Fruit fly (Drosophila melanogaster) whole organism, prepupa: ENCODE measurements around the gene CG13293.

Source experiments
- Blimp-1 ChIP-seq: fragments of 200-800 bp; sonication (Bioruptor generic); optimal IDR thresholded peaks from 3 replicates; lab custom pipeline; 2017; ENCODE audit warnings: missing biosample characterization, missing genetic modification characterization, mild to moderate bottlenecking, moderate library complexity, missing genetic modification reagents
- CG16779 ChIP-seq: fragments of 200-800 bp; sonication (Bioruptor generic); optimal IDR thresholded peaks from 3 replicates; lab custom pipeline; 2017; ENCODE audit warnings: missing biosample characterization, mild to moderate bottlenecking, missing genetic modification characterization
- CG3032 ChIP-seq: fragments of 200-800 bp; optimal IDR thresholded peaks from 2 replicates; lab custom pipeline; 2019; ENCODE audit warnings: missing biosample characterization, mild to moderate bottlenecking, missing genetic modification characterization, moderate library complexity
- CG31627 ChIP-seq: fragments of 200-800 bp; sonication (Bioruptor generic); optimal IDR thresholded peaks from 3 replicates; lab custom pipeline; 2016; ENCODE audit warnings: missing biosample characterization, missing genetic modification characterization
- CG3919 ChIP-seq: fragments of 200-800 bp; sonication (Bioruptor generic); optimal IDR thresholded peaks from 3 replicates; lab custom pipeline; 2016; ENCODE audit warnings: missing biosample characterization, missing genetic modification characterization
- CG4318 ChIP-seq: fragments of 200-800 bp; sonication (Bioruptor generic); optimal IDR thresholded peaks from 3 replicates; lab custom pipeline; 2017; ENCODE audit warnings: missing biosample characterization, mild to moderate bottlenecking, missing genetic modification characterization
- CG6163 ChIP-seq: fragments of 200-800 bp; sonication (Bioruptor generic); IDR thresholded peaks from 3 replicates; pipeline ENCODE4 v1.3.6; 2022; ENCODE audit warnings: missing biosample characterization, missing genetic modification characterization
- CG6854 ChIP-seq: fragments of 200-800 bp; sonication (Bioruptor generic); optimal IDR thresholded peaks from 2 replicates; lab custom pipeline; 2017; ENCODE audit warnings: missing biosample characterization, mild to moderate bottlenecking, missing genetic modification characterization
- CG7368 ChIP-seq: fragments of 200-800 bp; sonication (Bioruptor generic); optimal IDR thresholded peaks from 3 replicates; lab custom pipeline; 2016; ENCODE audit warnings: missing biosample characterization, missing genetic modification characterization
- CG8119 ChIP-seq: fragments of 200-800 bp; sonication (Bioruptor generic); IDR thresholded peaks from 3 replicates; pipeline ENCODE4 v1.3.6; 2022; ENCODE audit warnings: missing biosample characterization, missing genetic modification characterization
- CG8319 ChIP-seq: fragments of 200-800 bp; sonication (Bioruptor generic); optimal IDR thresholded peaks from 3 replicates; lab custom pipeline; 2016; ENCODE audit warnings: missing biosample characterization, missing genetic modification characterization
- CG9139 ChIP-seq: fragments of 200-800 bp; sonication (Bioruptor generic); optimal IDR thresholded peaks from 3 replicates; lab custom pipeline; 2017; ENCODE audit warnings: missing biosample characterization, mild to moderate bottlenecking, missing genetic modification characterization
- Eip78C ChIP-seq: fragments of 200-800 bp; sonication (Bioruptor generic); peaks from one replicate; lab custom pipeline; 2016; ENCODE audit warnings: missing biosample characterization, missing genetic modification characterization
- Hr38 ChIP-seq: sonication (Bioruptor generic); optimal IDR thresholded peaks from 2 replicates; lab custom pipeline; 2016; ENCODE audit warnings: missing biosample characterization, missing genetic modification characterization
- Lpt ChIP-seq: fragments of 200-800 bp; sonication (Bioruptor generic); optimal IDR thresholded peaks from 3 replicates; lab custom pipeline; 2016; ENCODE audit warnings: missing biosample characterization, missing genetic modification characterization
- Met ChIP-seq: fragments of 200-800 bp; sonication (Bioruptor generic); optimal IDR thresholded peaks from 3 replicates; lab custom pipeline; 2016; ENCODE audit warnings: missing biosample characterization, missing genetic modification characterization
- Smox ChIP-seq: fragments of 200-800 bp; sonication (Bioruptor generic); optimal IDR thresholded peaks from 3 replicates; lab custom pipeline; 2016; ENCODE audit warnings: missing biosample characterization, missing genetic modification characterization
- Sox14 ChIP-seq: fragments of 200-800 bp; sonication (Bioruptor generic); optimal IDR thresholded peaks from 3 replicates; lab custom pipeline; 2016; ENCODE audit warnings: missing biosample characterization, missing genetic modification characterization
- Sox15 ChIP-seq: fragments of 200-800 bp; sonication (Bioruptor generic); optimal IDR thresholded peaks from 3 replicates; lab custom pipeline; 2016; ENCODE audit warnings: missing biosample characterization, missing genetic modification characterization
- achi ChIP-seq: fragments of 200-800 bp; sonication (Bioruptor generic); optimal IDR thresholded peaks from 3 replicates; lab custom pipeline; 2016; ENCODE audit warnings: missing biosample characterization, missing genetic modification characterization
- dac ChIP-seq: fragments of 200-800 bp; sonication (Bioruptor generic); optimal IDR thresholded peaks from 2 replicates; lab custom pipeline; 2017; ENCODE audit warnings: missing biosample characterization, mild to moderate bottlenecking, missing genetic modification characterization
- dsx ChIP-seq: fragments of 200-800 bp; optimal IDR thresholded peaks from 3 replicates; lab custom pipeline; 2019; ENCODE audit warnings: missing biosample characterization, mild to moderate bottlenecking, missing genetic modification characterization, moderate library complexity; ENCODE audit not compliant: poor library complexity, severe bottlenecking
- eg ChIP-seq: fragments of 200-800 bp; sonication (Bioruptor generic); IDR thresholded peaks from 3 replicates; pipeline ENCODE4 v1.3.6; 2022; ENCODE audit warnings: missing biosample characterization, missing genetic modification characterization
- esn ChIP-seq: fragments of 200-800 bp; sonication (Bioruptor generic); optimal IDR thresholded peaks from 2 replicates; lab custom pipeline; 2016; ENCODE audit warnings: missing biosample characterization, mild to moderate bottlenecking, missing genetic modification characterization, moderate library complexity
- fkh ChIP-seq: fragments of 200-800 bp; sonication (Bioruptor generic); optimal IDR thresholded peaks from 3 replicates; lab custom pipeline; 2017; ENCODE audit warnings: missing biosample characterization, mild to moderate bottlenecking, missing genetic modification characterization, moderate library complexity
- net ChIP-seq: fragments of 200-800 bp; sonication (Bioruptor generic); optimal IDR thresholded peaks from 3 replicates; lab custom pipeline; 2016; ENCODE audit warnings: missing biosample characterization, missing genetic modification characterization
- pdm3 ChIP-seq: fragments of 200-800 bp; sonication (Bioruptor generic); optimal IDR thresholded peaks from 3 replicates; lab custom pipeline; 2016; ENCODE audit warnings: missing biosample characterization, missing genetic modification characterization
- salr ChIP-seq, 2 experiments: fragments of 200-800 bp; sonication (Bioruptor generic); optimal IDR thresholded peaks; 3 replicates each; lab custom pipeline; 2016 to 2018; ENCODE audit warnings: missing biosample characterization in 2 of 2, missing genetic modification characterization in 2 of 2, mild to moderate bottlenecking in 1 of 2
- spab ChIP-seq: fragments of 200-800 bp; sonication (Bioruptor generic); optimal IDR thresholded peaks from 2 replicates; lab custom pipeline; 2017; ENCODE audit warnings: missing biosample characterization, mild to moderate bottlenecking, missing genetic modification characterization, missing genetic modification reagents
- svp ChIP-seq: fragments of 200-800 bp; sonication (Bioruptor generic); peaks from one replicate; lab custom pipeline; 2016; ENCODE audit warnings: missing biosample characterization, missing genetic modification characterization
- topi ChIP-seq: fragments of 200-800 bp; sonication (Bioruptor generic); optimal IDR thresholded peaks from 3 replicates; lab custom pipeline; 2016; ENCODE audit warnings: missing biosample characterization, missing genetic modification characterization
- vri ChIP-seq: fragments of 200-800 bp; sonication (Bioruptor generic); optimal IDR thresholded peaks from 3 replicates; lab custom pipeline; 2016; ENCODE audit warnings: missing biosample characterization, mild to moderate bottlenecking, missing genetic modification characterization

Gene CG13293

DNA sequence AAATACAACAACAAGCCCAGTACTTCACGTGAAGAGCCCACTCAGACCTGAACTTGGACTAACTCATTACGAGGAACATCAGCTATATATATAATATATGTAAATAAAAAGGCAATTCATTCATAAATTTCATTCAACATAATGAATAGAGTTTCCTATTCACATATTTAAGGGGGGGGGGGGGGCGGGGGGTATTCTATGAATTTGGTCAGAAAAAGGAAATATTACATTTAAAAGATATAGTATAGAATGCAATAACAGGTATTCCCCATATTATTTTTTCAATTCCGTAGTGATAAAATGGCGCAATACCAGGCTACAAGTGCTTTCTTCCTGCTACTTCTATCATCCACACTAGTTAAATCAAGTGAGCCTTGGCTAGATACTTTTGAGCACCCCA is 45.9 kb upstream of the CG13293 start, which contains the start of gene CG6462:
Gene CG6462, plus strand, starts transcription at position 301 of the 400 bp plus-strand sequence.
- no peak for TF ChIP-seq achi (GFP tag; lab: Kevin White, UChicago)
- TF ChIP-seq CG4318 (GFP tag; lab: Kevin White, UChicago), result no peak
- TF ChIP-seq salr (GFP tag; optimal IDR thresholded peaks at IDR 0.05; lab: Kevin White, UChicago), result no peak
- TF ChIP-seq eg (GFP tag; lab: Robert Waterston, UW), result no peak
- TF ChIP-seq CG8119, result no peak
- no peak for TF ChIP-seq spab (GFP tag; lab: Kevin White, UChicago)
- TF ChIP-seq Met, result no peak
- no peak for TF ChIP-seq Hr38 (GFP tag; lab: Kevin White, UChicago)
- no peak for TF ChIP-seq dac
- no peak for TF ChIP-seq CG16779
- TF ChIP-seq pdm3, result no peak
- TF ChIP-seq CG6163 (GFP tag; lab: Robert Waterston, UW), result no peak

DNA sequence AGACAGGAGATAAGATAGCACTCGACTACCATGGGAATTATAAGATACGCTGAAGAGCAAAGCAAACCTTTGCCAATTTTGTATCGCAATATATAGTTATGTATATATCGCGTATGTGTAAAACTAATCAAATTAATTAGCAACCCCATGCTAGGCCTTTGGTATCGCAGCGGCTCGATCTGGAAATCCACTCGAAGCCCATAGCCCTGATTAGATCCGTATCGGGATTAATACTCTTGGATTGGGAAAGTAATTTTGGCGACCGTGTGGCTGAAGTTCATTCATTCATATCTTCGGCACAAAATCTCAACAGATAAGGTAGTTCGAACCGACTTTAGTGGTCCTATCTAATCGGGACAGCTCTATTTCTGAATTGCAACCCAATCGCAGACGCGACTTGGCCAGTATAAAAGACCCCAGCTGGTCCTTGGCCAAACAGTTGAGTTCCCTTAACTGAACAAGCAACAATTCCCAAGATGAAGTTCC is 43.9 kb upstream of the CG13293 start, which contains the start of gene Jon65Aiv:
Gene Jon65Aiv, plus strand, starts transcription at position 436 of the 486 bp plus-strand sequence.
- TF ChIP-seq CG7368 (GFP tag; lab: Kevin White, UChicago), result no peak
- TF ChIP-seq Eip78C, result peak; percentile 9

DNA sequence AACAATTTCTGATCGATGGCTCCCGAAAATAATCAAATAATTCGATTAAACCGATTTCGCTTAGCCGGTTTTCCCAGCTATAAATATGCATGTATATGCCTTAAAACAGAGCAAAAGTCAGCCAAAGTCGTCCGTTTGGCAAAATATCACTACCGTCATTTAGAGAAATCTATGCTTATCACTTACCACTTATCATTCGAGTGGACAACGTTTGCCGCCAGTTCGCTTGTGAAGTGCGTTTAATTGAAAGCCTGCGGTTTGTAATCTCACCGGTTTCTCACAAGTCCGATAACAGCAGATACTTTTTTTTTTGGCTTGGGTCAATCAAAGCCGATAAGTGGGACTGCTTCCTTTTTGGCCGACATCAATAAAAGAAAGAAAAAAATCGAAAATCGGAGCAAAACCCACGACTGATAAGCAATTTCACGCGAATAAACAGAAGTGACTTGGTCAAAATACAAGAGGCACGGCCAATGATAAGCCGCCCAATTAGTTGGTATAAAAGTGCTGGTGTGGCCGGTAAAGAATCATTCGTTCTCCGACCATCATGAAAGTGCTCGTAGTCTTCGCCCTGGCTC is 32.4 kb upstream of the CG13293 start, which contains the start of gene Jon65Aiii:
Gene Jon65Aiii, plus strand, starts transcription at position 528 of the 578 bp plus-strand sequence.
- TF ChIP-seq net (no peak), vri (peak; percentile 46)

DNA sequence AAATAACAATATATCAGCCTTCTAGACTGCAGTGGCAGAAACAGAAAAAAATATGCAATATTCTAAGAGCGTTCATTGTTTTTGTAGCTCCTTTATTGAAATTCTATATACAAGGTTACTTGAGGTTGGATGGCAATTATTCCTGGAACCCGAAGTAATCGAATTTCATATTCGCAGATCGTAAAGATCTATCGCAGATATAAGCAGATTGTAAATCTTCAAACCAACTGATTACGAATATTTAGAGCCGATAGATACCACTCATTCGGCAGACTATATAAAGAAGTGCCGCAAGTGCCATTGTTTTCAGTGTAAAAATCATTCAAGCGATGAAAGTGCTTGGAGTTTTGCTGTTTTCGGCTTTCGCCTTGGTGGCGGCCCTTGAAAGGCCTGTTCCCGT is 30.7 kb upstream of the CG13293 start, which contains the start of gene Jon65Aii:
Gene Jon65Aii, plus strand, starts transcription at position 301 of the 400 bp plus-strand sequence.
- TF ChIP-seq CG6854 (GFP tag; lab: Kevin White, UChicago), result no peak
- peak; percentile 7 for TF ChIP-seq vri

DNA sequence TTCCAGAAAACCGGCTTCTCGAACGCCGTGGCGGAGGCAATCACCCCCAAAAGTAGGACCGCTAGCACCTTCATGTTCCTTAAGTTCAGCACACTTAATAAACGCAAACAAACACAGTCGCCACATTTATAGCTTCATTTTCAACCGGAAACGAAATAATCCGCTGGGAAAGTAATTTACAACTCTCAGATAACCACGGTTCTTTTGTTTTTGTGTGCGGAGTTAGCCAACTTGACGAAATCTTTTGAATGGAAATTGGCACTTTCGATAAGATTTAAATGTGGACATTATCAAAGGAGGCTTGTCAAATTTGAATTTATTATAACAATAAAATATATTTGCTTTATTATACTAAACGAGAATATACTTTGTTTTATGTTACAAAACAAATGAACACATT is 28.3 kb upstream of the CG13293 start, which contains the start of gene Jon65Ai:
Gene Jon65Ai, minus strand, starts transcription at position 101 of the 400 bp plus-strand sequence.
- no peak for TF ChIP-seq Met
- TF ChIP-seq CG6854 (GFP tag; lab: Kevin White, UChicago), result no peak
- no peak for TF ChIP-seq Smox (GFP tag; lab: Kevin White, UChicago)
- TF ChIP-seq Sox15 (GFP tag; lab: Kevin White, UChicago), result no peak
- no peak for TF ChIP-seq CG3919 (GFP tag; lab: Kevin White, UChicago)
- no peak for TF ChIP-seq CG3032 (tag; lab: Kevin White, UChicago)
- no peak for TF ChIP-seq Sox14
- TF ChIP-seq net, result no peak
- TF ChIP-seq salr (GFP tag; optimal IDR thresholded peaks at IDR 0.05; lab: Kevin White, UChicago), result no peak
- TF ChIP-seq CG8319, result no peak
- TF ChIP-seq fkh (GFP tag; lab: Kevin White, UChicago), result no peak

DNA sequence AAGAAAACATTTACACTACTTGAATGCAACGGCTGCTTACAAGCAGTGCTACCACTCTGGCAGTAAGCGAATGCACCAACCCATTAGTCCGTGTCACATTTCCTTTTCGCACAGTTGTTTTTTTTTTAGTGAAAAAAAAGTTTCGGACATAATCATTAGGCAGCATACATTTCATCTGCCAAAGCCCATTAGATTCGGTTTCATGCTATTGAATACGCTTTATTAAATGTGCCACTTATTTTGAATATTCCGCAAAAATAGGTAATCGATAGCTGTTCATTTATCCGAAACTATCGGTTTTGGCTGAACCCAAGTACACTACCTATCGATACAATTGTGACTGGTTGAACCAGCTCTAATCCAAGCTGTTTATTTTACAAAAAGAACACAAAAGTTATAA is 27.9 kb upstream of the CG13293 start, which contains the start of gene tant:
Gene tant, plus strand, starts transcription at position 334 of the 400 bp plus-strand sequence.
- TF ChIP-seq Blimp-1 (GFP tag; lab: Kevin White, UChicago) (no peak), dsx (GFP tag; lab: Kevin White, UChicago) (no peak), CG9139 (GFP tag; lab: Kevin White, UChicago) (no peak), CG31627 (GFP tag; lab: Kevin White, UChicago) (peak; percentile 9), Sox14 (peak; percentile 42), fkh (GFP tag; lab: Kevin White, UChicago) (peak; percentile 88), pdm3 (no peak), topi (GFP tag; lab: Kevin White, UChicago) (no peak), eg (GFP tag; lab: Robert Waterston, UW) (no peak), esn (peak; percentile 25), svp (GFP tag; lab: Kevin White, UChicago) (peak; percentile 34), Lpt (no peak), CG6163 (GFP tag; lab: Robert Waterston, UW) (no peak)
- TF ChIP-seq, all 60 proteins: peak for 5
